Fruit fly (Drosophila melanogaster) whole organism, wandering third instar larva: Measurements from ENCODE around the gene CG13896.

ENCODE experiments used
- CG32264 ChIP-seq: fragments of 200-800 bp; sonication (Bioruptor generic); optimal IDR thresholded peaks from 2 replicates; lab custom pipeline; 2016; ENCODE audit warnings: missing biosample characterization, missing genetic modification characterization
- CG9705 ChIP-seq: fragments of 200-800 bp; sonication (Bioruptor generic); optimal IDR thresholded peaks from 2 replicates; lab custom pipeline; 2018; ENCODE audit warnings: missing biosample characterization, mild to moderate bottlenecking, missing genetic modification characterization
- CrebA ChIP-seq: fragments of 200-800 bp; sonication (Bioruptor generic); optimal IDR thresholded peaks from 2 replicates; lab custom pipeline; 2016; ENCODE audit warnings: missing biosample characterization, mild to moderate bottlenecking, missing genetic modification characterization, borderline replicate concordance
- Dfd ChIP-seq: fragments of >200 bp; optimal IDR thresholded peaks from 2 replicates; lab custom pipeline; 2017; ENCODE audit warnings: missing biosample characterization, missing genetic modification characterization
- Dif ChIP-seq: fragments of 200-275, 200-300 bp; sonication (Bioruptor generic); optimal IDR thresholded peaks from 2 replicates; lab custom pipeline; 2018; ENCODE audit warnings: missing biosample characterization, missing genetic modification characterization; ENCODE audit not compliant: partially characterized antibody
- HLH106 ChIP-seq: fragments of 200-800 bp; optimal IDR thresholded peaks from 3 replicates; lab custom pipeline; 2019; ENCODE audit warnings: missing biosample characterization, mild to moderate bottlenecking, missing genetic modification characterization, moderate library complexity
- Hnf4 ChIP-seq: fragments of 200-800 bp; sonication (Bioruptor generic); optimal IDR thresholded peaks from 2 replicates; lab custom pipeline; 2016; ENCODE audit warnings: missing biosample characterization, mild to moderate bottlenecking, missing genetic modification characterization
- Hr78 ChIP-seq: fragments of >200 bp; optimal IDR thresholded peaks from 2 replicates; lab custom pipeline; 2017; ENCODE audit warnings: missing biosample characterization, missing genetic modification characterization
- Hr83 ChIP-seq: fragments of 200-300 bp; sonication (Bioruptor generic); optimal IDR thresholded peaks from 2 replicates; lab custom pipeline; 2016; ENCODE audit warnings: missing biosample characterization, mild to moderate bottlenecking, missing genetic modification characterization, moderate library complexity; ENCODE audit not compliant: poor library complexity, severe bottlenecking
- Jra ChIP-seq: sonication (Bioruptor generic); optimal IDR thresholded peaks from 2 replicates; lab custom pipeline; 2016; ENCODE audit warnings: missing biosample characterization, missing genetic modification characterization
- Mio ChIP-seq: sonication (Bioruptor generic); optimal IDR thresholded peaks from 2 replicates; lab custom pipeline; 2016; ENCODE audit warnings: missing biosample characterization, missing genetic modification characterization
- Myc ChIP-seq: fragments of >200 bp; optimal IDR thresholded peaks from 2 replicates; lab custom pipeline; 2017
- N ChIP-seq: fragments of >200 bp; optimal IDR thresholded peaks from 2 replicates; lab custom pipeline; 2018; ENCODE audit warnings: missing biosample characterization, missing external identifiers, missing genetic modification characterization
- OdsH ChIP-seq: fragments of 200-800 bp; sonication (Bioruptor generic); optimal IDR thresholded peaks from 2 replicates; lab custom pipeline; 2016; ENCODE audit warnings: missing biosample characterization, mild to moderate bottlenecking, missing genetic modification characterization
- Sp1 ChIP-seq: fragments of 200-800 bp; sonication (Bioruptor generic); optimal IDR thresholded peaks from 3 replicates; lab custom pipeline; 2019; ENCODE audit warnings: missing biosample characterization, mild to moderate bottlenecking, missing genetic modification characterization, moderate library complexity
- Vsx2 ChIP-seq: fragments of 200-300, 225-300 bp; sonication (Bioruptor generic); optimal IDR thresholded peaks from 2 replicates; lab custom pipeline; 2018; ENCODE audit warnings: missing biosample characterization, missing genetic modification characterization; ENCODE audit not compliant: partially characterized antibody
- brk ChIP-seq: fragments of 200-800 bp; sonication (Bioruptor generic); optimal IDR thresholded peaks from 2 replicates; lab custom pipeline; 2016; ENCODE audit warnings: missing biosample characterization, mild to moderate bottlenecking, missing genetic modification characterization
- dl ChIP-seq, 2 experiments: fragments of 175-275, 200-275 bp in 1 of 2; fragments of 200-275 bp in 1 of 2; sonication (Bioruptor generic); optimal IDR thresholded peaks; lab custom pipeline; 2018; ENCODE audit warnings: mild to moderate bottlenecking in 2 of 2, missing biosample characterization in 2 of 2, missing genetic modification characterization in 2 of 2, moderate library complexity in 2 of 2; ENCODE audit not compliant: partially characterized antibody in 2 of 2, insufficient read depth in 1 of 2
- dmrt93B ChIP-seq: fragments of 200-800 bp; sonication (Bioruptor generic); optimal IDR thresholded peaks from 2 replicates; lab custom pipeline; 2018; ENCODE audit warnings: missing biosample characterization, mild to moderate bottlenecking, missing genetic modification characterization
- dsf ChIP-seq: sonication (Bioruptor generic); optimal IDR thresholded peaks from 2 replicates; lab custom pipeline; 2016; ENCODE audit warnings: missing biosample characterization, missing genetic modification characterization, borderline replicate concordance
- ey ChIP-seq: fragments of 200-800 bp; sonication (Bioruptor generic); optimal IDR thresholded peaks from 2 replicates; lab custom pipeline; 2016; ENCODE audit warnings: missing biosample characterization, missing genetic modification characterization
- foxo ChIP-seq, 2 experiments: fragments of 200-800 bp; sonication (Bioruptor generic); optimal IDR thresholded peaks; 2 replicates in 1 of 2; 3 replicates in 1 of 2; lab custom pipeline; 2016 to 2017; ENCODE audit warnings: missing biosample characterization in 2 of 2, missing genetic modification characterization in 2 of 2
- fru ChIP-seq: fragments of 200-800 bp; sonication (Bioruptor generic); optimal IDR thresholded peaks from 3 replicates; lab custom pipeline; 2016; ENCODE audit warnings: missing biosample characterization, mild to moderate bottlenecking, missing genetic modification characterization
- h ChIP-seq: fragments of 200-800 bp; sonication (Bioruptor generic); optimal IDR thresholded peaks from 3 replicates; lab custom pipeline; 2016; ENCODE audit warnings: missing biosample characterization, mild to moderate bottlenecking, missing genetic modification characterization
- jim ChIP-seq: fragments of 175-275, 200-325 bp; sonication (Bioruptor generic); optimal IDR thresholded peaks from 2 replicates; lab custom pipeline; 2016; ENCODE audit warnings: missing biosample characterization, mild to moderate bottlenecking, missing genetic modification characterization
- lola ChIP-seq: fragments of >200 bp; optimal IDR thresholded peaks from 2 replicates; lab custom pipeline; 2017; ENCODE audit warnings: missing biosample characterization, missing genetic modification characterization
- pan ChIP-seq: fragments of >200 bp; optimal IDR thresholded peaks from 2 replicates; lab custom pipeline; 2017
- psq ChIP-seq: fragments of 200-800 bp; sonication (Bioruptor generic); optimal IDR thresholded peaks from 3 replicates; lab custom pipeline; 2017; ENCODE audit warnings: missing biosample characterization, mild to moderate bottlenecking, missing genetic modification characterization, moderate library complexity
- rgr ChIP-seq: fragments of 200-800 bp; sonication (Bioruptor generic); optimal IDR thresholded peaks from 3 replicates; lab custom pipeline; 2016; ENCODE audit warnings: missing biosample characterization, mild to moderate bottlenecking, missing genetic modification characterization
- sage ChIP-seq: fragments of 200-800 bp; sonication (Bioruptor generic); optimal IDR thresholded peaks from 2 replicates; lab custom pipeline; 2016; ENCODE audit warnings: missing biosample characterization, mild to moderate bottlenecking, missing genetic modification characterization
- sv ChIP-seq: fragments of 200-800 bp; sonication (Bioruptor generic); optimal IDR thresholded peaks from 3 replicates; lab custom pipeline; 2016; ENCODE audit warnings: missing biosample characterization, missing genetic modification characterization
- usp ChIP-seq: fragments of >200 bp; optimal IDR thresholded peaks from 2 replicates; lab custom pipeline; 2017; ENCODE audit warnings: missing biosample characterization, missing genetic modification characterization
- woc ChIP-seq: sonication (Bioruptor generic); optimal IDR thresholded peaks from 2 replicates; lab custom pipeline; 2016; ENCODE audit warnings: missing biosample characterization, mild to moderate bottlenecking, missing genetic modification characterization

The CG13896 gene

DNA sequence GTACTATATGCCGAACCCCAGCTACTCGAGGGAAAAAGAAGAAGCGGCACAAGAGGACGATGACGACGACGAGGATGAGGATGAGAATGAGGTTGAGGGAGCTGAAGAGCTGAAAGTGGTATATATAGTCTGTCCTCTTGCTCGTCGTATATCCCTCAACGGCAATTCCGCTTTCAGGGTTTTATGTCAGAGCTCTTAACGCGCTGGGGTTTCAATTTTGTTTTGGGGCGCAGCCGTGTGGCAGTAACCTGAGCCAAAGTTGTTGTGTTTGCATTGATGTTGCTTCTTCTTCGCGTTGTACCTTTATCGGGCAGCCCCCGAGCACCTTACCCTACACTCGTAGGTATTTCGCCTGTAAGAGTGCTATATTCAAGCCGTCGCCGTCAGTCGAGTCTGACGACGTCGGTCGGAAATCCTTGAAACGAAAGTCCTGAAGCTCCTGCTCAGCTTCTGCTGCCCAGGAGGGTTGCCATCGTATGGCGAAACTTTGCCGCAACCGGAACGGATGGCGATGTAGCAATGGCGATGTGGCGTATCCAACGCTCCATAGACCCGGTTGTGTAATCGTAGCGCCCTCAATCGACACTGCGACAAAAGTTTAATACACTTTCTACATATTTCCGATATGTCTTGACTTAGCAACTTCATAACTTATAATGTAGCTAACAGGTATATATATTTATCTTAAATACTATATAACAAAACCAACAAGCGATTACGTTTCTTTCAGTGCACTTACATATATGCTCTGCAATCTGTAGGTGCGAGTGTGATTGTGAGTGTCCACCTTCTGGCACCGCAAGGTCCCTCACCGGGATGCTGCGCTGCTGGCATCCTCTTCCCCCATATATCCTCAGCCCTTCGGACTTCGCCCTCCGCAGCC is 6.7 kb downstream of the CG13896 start:
- no peak for TF ChIP-seq psq (GFP tag; lab: Kevin White, UChicago)
- TF ChIP-seq OdsH = peak; percentile 20
- no peak for TF ChIP-seq CrebA
- peak in 1 of 2 experiments; percentile 23 for TF ChIP-seq foxo (GFP tag; optimal IDR thresholded peaks at IDR 0.05; lab: Kevin White, UChicago)
- peak; percentile 16 for TF ChIP-seq fru (GFP tag; lab: Kevin White, UChicago)
- no peak for TF ChIP-seq HLH106
- TF ChIP-seq Hr83 (GFP tag; lab: Kevin White, UChicago) = no peak
- TF ChIP-seq h (GFP tag; lab: Kevin White, UChicago) = peak; percentile 5
- no peak for TF ChIP-seq CG32264 (GFP tag; lab: Kevin White, UChicago)
- TF ChIP-seq Hr78 (GFP tag; lab: Kevin White, UChicago) = no peak
- TF ChIP-seq rgr = peak; percentile 15
- TF ChIP-seq Sp1 (GFP tag; lab: Kevin White, UChicago) = peak; percentile 5
- TF ChIP-seq, all 38 proteins: peak for 6

- TF ChIP-seq rgr = no peak
- no peak for TF ChIP-seq CG32264 (GFP tag; lab: Kevin White, UChicago)
Observed at dm6 chr3L:703160-703793, 8.4 kb downstream of the CG13896 start.

- no peak for TF ChIP-seq rgr
- TF ChIP-seq psq (GFP tag; lab: Kevin White, UChicago) = no peak
Observed at dm6 chr3L:701798-702635, 9.6 kb downstream of the CG13896 start.

- no peak for TF ChIP-seq dsf (GFP tag; lab: Kevin White, UChicago)
- TF ChIP-seq CG32264 (GFP tag; lab: Kevin White, UChicago) = no peak
- TF ChIP-seq sv = peak; percentile 35
- TF ChIP-seq rgr = peak; percentile 12
- TF ChIP-seq foxo (GFP tag; optimal IDR thresholded peaks at IDR 0.05; lab: Kevin White, UChicago) = peak in 1 of 2 experiments; percentile 12
- no peak for TF ChIP-seq psq (GFP tag; lab: Kevin White, UChicago)
- peak; percentile 29 for TF ChIP-seq HLH106
- no peak for TF ChIP-seq Myc (lab: Kevin White, UChicago)
- peak; percentile 12 for TF ChIP-seq ey (GFP tag; lab: Kevin White, UChicago)
- TF ChIP-seq, all 38 proteins: peak for 5
Observed at dm6 chr3L:700160-700917, 11.3 kb downstream of the CG13896 start.

- TF ChIP-seq N (GFP tag; lab: Kevin White, UChicago) (no peak), Dfd (GFP tag; lab: Kevin White, UChicago) (no peak), Mio (GFP tag; lab: Kevin White, UChicago) (no peak), brk (GFP tag; lab: Kevin White, UChicago) (no peak), Vsx2 (GFP tag; lab: Kevin White, UChicago) (no peak), foxo (GFP tag; optimal IDR thresholded peaks at IDR 0.05; lab: Kevin White, UChicago) (peak in 1 of 2 experiments; percentile 59), jim (GFP tag; lab: Kevin White, UChicago) (no peak), Jra (no peak), dl (GFP tag; optimal IDR thresholded peaks at IDR 0.05; lab: Kevin White, UChicago; ENCODE audit: insufficient read depth in 1 of 2, partially characterized antibody in 2 of 2) (no peak), rgr (peak; percentile 20), h (GFP tag; lab: Kevin White, UChicago) (peak; percentile 55), dsf (GFP tag; lab: Kevin White, UChicago) (no peak), Hr78 (GFP tag; lab: Kevin White, UChicago) (no peak), OdsH (peak; percentile 38), Hnf4 (GFP tag; lab: Kevin White, UChicago) (no peak), CG9705 (GFP tag; lab: Kevin White, UChicago) (no peak), dmrt93B (GFP tag; lab: Kevin White, UChicago) (peak; percentile 10), woc (GFP tag; lab: Kevin White, UChicago) (peak; percentile 83), Dif (GFP tag; lab: Kevin White, UChicago) (no peak), lola (GFP tag; lab: Kevin White, UChicago) (no peak), usp (GFP tag; lab: Kevin White, UChicago) (no peak), sage (GFP tag; lab: Kevin White, UChicago) (no peak), pan (lab: Kevin White, UChicago) (no peak), CrebA (no peak), Myc (lab: Kevin White, UChicago) (peak; percentile 94)
Observed at dm6 chr3L:699368-700150, 12.1 kb downstream of the CG13896 start.
